Worm (Caenorhabditis elegans): Measurements from ENCODE around the gene gst-41.

DNA sequence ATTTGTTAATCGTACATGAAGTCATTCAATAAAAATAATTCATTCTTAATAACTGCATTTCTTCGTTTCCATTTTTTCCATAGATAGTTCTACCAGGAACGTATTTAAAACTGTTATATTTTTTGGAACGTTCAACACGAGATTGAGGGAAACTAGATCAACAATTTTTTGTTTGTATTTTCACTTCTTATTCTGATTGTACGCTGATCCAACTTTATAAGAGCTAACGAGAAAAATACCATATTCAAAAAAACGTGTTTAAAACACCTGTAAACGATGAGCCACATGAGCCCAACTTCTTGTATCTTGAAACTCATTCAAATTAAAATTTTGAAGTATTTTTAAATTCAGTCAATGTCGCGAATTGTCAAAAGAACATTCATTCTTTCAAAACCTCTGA lies 17.5 kb upstream of the gst-41 start:
- TF ChIP-seq T22C8.4 (GFP tag; IDR thresholded peaks at IDR 0.05) (no peak), ztf-23 (GFP tag; IDR thresholded peaks at IDR 0.05) (no peak), ztf-29 (GFP tag; IDR thresholded peaks at IDR 0.05) (no peak), flt-1 (GFP tag; IDR thresholded peaks at IDR 0.05) (no peak), klf-2 (GFP tag; conservative IDR thresholded peaks at IDR 0.05) (no peak), med-1 (GFP tag; optimal IDR thresholded peaks at IDR 0.05; ENCODE audit: insufficient read depth) (no peak), cog-1 (tag; optimal IDR thresholded peaks at IDR 0.05) (no peak), tab-1 (GFP tag; IDR thresholded peaks at IDR 0.05) (no peak)
